Worm (Caenorhabditis elegans): ENCODE measurements around the gene csn-4.

DNA sequence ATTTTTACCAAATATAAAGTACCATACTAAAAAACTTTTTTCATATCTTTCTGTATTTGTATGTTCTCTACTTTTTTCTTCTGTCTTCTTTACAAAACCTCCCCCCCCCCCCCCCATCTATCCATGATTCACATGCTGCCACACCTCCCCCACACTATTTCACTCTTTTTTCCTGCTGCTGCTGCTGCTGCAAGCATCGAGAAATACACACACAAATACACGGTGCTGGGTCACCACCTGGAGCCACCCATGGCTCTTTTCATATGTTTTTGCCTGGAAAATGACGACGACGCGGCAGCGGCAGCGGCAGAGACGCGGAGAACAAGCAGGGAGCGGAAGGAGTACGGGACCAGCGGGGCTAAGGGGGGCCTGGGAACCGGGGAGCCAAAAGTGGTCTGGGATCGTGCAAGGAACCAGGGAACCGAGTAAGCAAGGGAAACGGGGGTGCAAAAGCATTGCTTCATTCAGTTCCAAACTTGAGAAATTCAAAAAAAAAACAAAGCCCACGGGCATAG is 18.0 kb downstream of the csn-4 start:
- TF ChIP-seq skn-1 (tag; optimal IDR thresholded peaks at IDR 0.05) (no peak), lin-11 (tag; optimal IDR thresholded peaks at IDR 0.05) (no peak)
